Worm (Caenorhabditis elegans) whole organism, L3 larva: ENCODE measurements around the gene F02C9.1.

Experiments
- ZK546.5 ChIP-seq: sonication (generic microtip); optimal IDR thresholded peaks from 2 replicates; lab custom pipeline; 2017; ENCODE audit warnings: missing biosample characterization, missing genetic modification characterization
- aly-2 ChIP-seq: fragments of 150-350 bp; optimal IDR thresholded peaks from 2 replicates; lab custom pipeline; 2014; ENCODE audit warnings: missing biosample characterization, missing genetic modification characterization
- ama-1 ChIP-seq: fragments of 150-350 bp; optimal IDR thresholded peaks from 2 replicates; lab custom pipeline; 2018
- ceh-16 ChIP-seq: sonication (generic microtip); optimal IDR thresholded peaks from 2 replicates; lab custom pipeline; 2017; ENCODE audit warnings: missing biosample characterization, missing genetic modification characterization
- ceh-28 ChIP-seq: fragments of 150-350 bp; optimal IDR thresholded peaks from 2 replicates; lab custom pipeline; 2014; ENCODE audit warnings: missing biosample characterization, missing genetic modification reagents, missing genetic modification characterization
- ceh-82 ChIP-seq: fragments of 150-350 bp; optimal IDR thresholded peaks from 2 replicates; lab custom pipeline; 2014; ENCODE audit warnings: missing biosample characterization, missing genetic modification characterization
- ceh-9 ChIP-seq: sonication (generic microtip); optimal IDR thresholded peaks from 2 replicates; lab custom pipeline; 2018; ENCODE audit warnings: missing biosample characterization, missing genetic modification characterization
- daf-12 ChIP-seq: fragments of 150-350 bp; optimal IDR thresholded peaks from 2 replicates; lab custom pipeline; 2014; ENCODE audit warnings: missing biosample characterization, missing genetic modification reagents, missing genetic modification characterization
- egl-5 ChIP-seq: fragments of 150-350 bp; optimal IDR thresholded peaks from 2 replicates; lab custom pipeline; 2017; ENCODE audit warnings: missing biosample characterization, missing genetic modification reagents, missing genetic modification characterization, inconsistent platforms
- elt-2 ChIP-seq: sonication (generic microtip); optimal IDR thresholded peaks from 2 replicates; lab custom pipeline; 2016; ENCODE audit warnings: missing genetic modification reagents, mild to moderate bottlenecking, missing genetic modification characterization, missing compliant biosample characterization
- eor-1 ChIP-seq, 2 experiments: fragments of 150-350 bp; optimal IDR thresholded peaks; 2 replicates each; lab custom pipeline; 2014 to 2018; ENCODE audit warnings: missing biosample characterization in 2 of 2, missing genetic modification characterization in 2 of 2
- fkh-10 ChIP-seq: sonication (generic microtip); optimal IDR thresholded peaks from 2 replicates; lab custom pipeline; 2017; ENCODE audit warnings: missing biosample characterization, missing genetic modification reagents, missing genetic modification characterization
- fkh-2 ChIP-seq: fragments of 150-350 bp; optimal IDR thresholded peaks from 2 replicates; lab custom pipeline; 2014; ENCODE audit warnings: missing biosample characterization, missing genetic modification reagents, missing genetic modification characterization
- fos-1 ChIP-seq: fragments of 150-350 bp; optimal IDR thresholded peaks from 2 replicates; lab custom pipeline; 2014; ENCODE audit warnings: missing biosample characterization, missing genetic modification characterization
- lin-15B ChIP-seq: fragments of 150-350 bp; optimal IDR thresholded peaks from 2 replicates; lab custom pipeline; 2014; ENCODE audit warnings: missing biosample characterization, missing genetic modification characterization
- lsy-12 ChIP-seq: sonication (generic microtip); optimal IDR thresholded peaks from 2 replicates; lab custom pipeline; 2016; ENCODE audit warnings: mild to moderate bottlenecking, missing genetic modification characterization, missing compliant biosample characterization
- mdl-1 ChIP-seq: fragments of 150-350 bp; optimal IDR thresholded peaks from 2 replicates; lab custom pipeline; 2014; ENCODE audit warnings: missing biosample characterization, missing genetic modification characterization
- mml-1 ChIP-seq: fragments of 150-350 bp; sonication (generic microtip); optimal IDR thresholded peaks from 3 replicates; lab custom pipeline; 2014; ENCODE audit warnings: missing biosample characterization, missing genetic modification characterization
- nfya-1 ChIP-seq: sonication (generic microtip); optimal IDR thresholded peaks from 2 replicates; lab custom pipeline; 2017; ENCODE audit warnings: missing genetic modification characterization, mild to moderate bottlenecking, missing compliant biosample characterization, antibody characterized with exemption, moderate library complexity; ENCODE audit not compliant: insufficient read depth
- nhr-11 ChIP-seq: fragments of 150-350 bp; optimal IDR thresholded peaks from 2 replicates; lab custom pipeline; 2014; ENCODE audit warnings: missing biosample characterization, missing genetic modification characterization
- nhr-237 ChIP-seq: fragments of 150-350 bp; optimal IDR thresholded peaks from 2 replicates; lab custom pipeline; 2014; ENCODE audit warnings: missing biosample characterization, missing genetic modification characterization
- nhr-25 ChIP-seq: sonication (generic microtip); optimal IDR thresholded peaks from 2 replicates; lab custom pipeline; 2017; ENCODE audit warnings: missing biosample characterization, missing genetic modification characterization
- nhr-43 ChIP-seq: sonication (generic microtip); optimal IDR thresholded peaks from 2 replicates; lab custom pipeline; 2016; ENCODE audit warnings: mild to moderate bottlenecking, missing genetic modification characterization, missing compliant biosample characterization; ENCODE audit not compliant: poor library complexity, severe bottlenecking
- nhr-76 ChIP-seq: fragments of 150-350 bp; sonication (generic microtip); optimal IDR thresholded peaks from 5 replicates; lab custom pipeline; 2014; ENCODE audit warnings: missing biosample characterization, missing genetic modification characterization
- nhr-77 ChIP-seq: fragments of 150-350 bp; optimal IDR thresholded peaks from 2 replicates; lab custom pipeline; 2014; ENCODE audit warnings: missing biosample characterization, missing genetic modification characterization
- sea-2 ChIP-seq: fragments of 150-350 bp; sonication (generic microtip); optimal IDR thresholded peaks from 4 replicates; lab custom pipeline; 2014; ENCODE audit warnings: missing biosample characterization, missing genetic modification reagents, missing genetic modification characterization
- snpc-4 ChIP-seq: fragments of 150-350 bp; optimal IDR thresholded peaks from 2 replicates; lab custom pipeline; 2014; ENCODE audit warnings: missing biosample characterization, missing genetic modification characterization
- unc-39 ChIP-seq: sonication (generic microtip); optimal IDR thresholded peaks from 4 replicates; lab custom pipeline; 2017; ENCODE audit warnings: missing biosample characterization, missing genetic modification characterization
- unc-62 ChIP-seq: fragments of 150-350 bp; sonication (generic microtip); optimal IDR thresholded peaks from 4 replicates; lab custom pipeline; 2014; ENCODE audit warnings: missing biosample characterization, missing genetic modification reagents, missing genetic modification characterization
- zag-1 ChIP-seq: fragments of 150-350 bp; optimal IDR thresholded peaks from 2 replicates; lab custom pipeline; 2014; ENCODE audit warnings: missing biosample characterization, missing genetic modification characterization
- ztf-11 ChIP-seq: fragments of 150-350 bp; optimal IDR thresholded peaks from 2 replicates; lab custom pipeline; 2014; ENCODE audit warnings: missing biosample characterization, missing genetic modification characterization
- ztf-4 ChIP-seq: fragments of 150-350 bp; optimal IDR thresholded peaks from 2 replicates; lab custom pipeline; 2014; ENCODE audit warnings: missing biosample characterization, missing genetic modification characterization

F02C9.1 gene

ce11 chrV:3156786-3157185, 18.3 kb downstream of the F02C9.1 start, which contains the start of gene exh-1:
TSS of gene exh-1 (plus strand) at chrV:3157086.
- TF ChIP-seq nhr-76 (tag; lab: Kevin White, UChicago) (no peak), ztf-11 (tag; lab: Kevin White, UChicago) (no peak)

- TF ChIP-seq ztf-4 (no peak), eor-1 (tag; optimal IDR thresholded peaks at IDR 0.05; lab: Kevin White, UChicago) (no peak), ceh-9 (tag; lab: Kevin White, UChicago) (no peak), nhr-77 (tag; lab: Kevin White, UChicago) (no peak), ceh-28 (tag; lab: Kevin White, UChicago) (no peak), lin-15B (tag; lab: Kevin White, UChicago) (no peak), nhr-25 (tag; lab: Kevin White, UChicago) (no peak)
- TF ChIP-seq, all 47 proteins: peak for 0
These were observed 19.9 kb downstream of the F02C9.1 start for ce11 chrV:3158379-3158778.

ce11 chrV:3159252-3159651, 20.7 kb downstream of the F02C9.1 start, which contains the start of gene C36C5.12:
TSS of gene C36C5.12 (minus strand) at chrV:3159352.
- TF ChIP-seq fkh-2 (no peak), mml-1 (tag; lab: Kevin White, UChicago) (no peak), egl-5 (tag; lab: Kevin White, UChicago) (no peak), zag-1 (tag; lab: Kevin White, UChicago) (no peak), ceh-82 (no peak), fkh-10 (GFP tag; lab: Kevin White, UChicago) (no peak), nhr-11 (no peak), snpc-4 (tag; lab: Kevin White, UChicago) (no peak), ztf-4 (no peak), lsy-12 (tag; lab: Kevin White, UChicago) (no peak), sea-2 (GFP tag; lab: Kevin White, UChicago) (no peak), ceh-9 (tag; lab: Kevin White, UChicago) (no peak), nhr-25 (tag; lab: Kevin White, UChicago) (no peak), nhr-77 (tag; lab: Kevin White, UChicago) (no peak)
- TF ChIP-seq, all 47 proteins: peak for 0

- no peak for TF ChIP-seq unc-62 (GFP tag; lab: Kevin White, UChicago)
These were observed 23.8 kb downstream of the F02C9.1 start for ce11 chrV:3162299-3162698.

- TF ChIP-seq ceh-9 (tag; lab: Kevin White, UChicago) (no peak), ceh-82 (no peak), unc-39 (tag; lab: Kevin White, UChicago) (no peak), ztf-11 (tag; lab: Kevin White, UChicago) (no peak), daf-12 (tag; lab: Kevin White, UChicago) (no peak), ZK546.5 (tag; lab: Kevin White, UChicago) (no peak), nhr-43 (no peak), lin-15B (tag; lab: Kevin White, UChicago) (no peak), ztf-4 (no peak), nfya-1 (tag; lab: Kevin White, UChicago) (no peak), mdl-1 (tag; lab: Kevin White, UChicago) (no peak), nhr-77 (tag; lab: Kevin White, UChicago) (no peak), ceh-16 (no peak), elt-2 (no peak), fos-1 (tag; lab: Kevin White, UChicago) (no peak)
These were observed 24.6 kb downstream of the F02C9.1 start for ce11 chrV:3163143-3163542.

ce11 chrV:3165438-3165837, 26.9 kb downstream of the F02C9.1 start, which contains the start of gene C36C5.14:
TSS of gene C36C5.14 (minus strand) at chrV:3165538.
- TF ChIP-seq ZK546.5 (tag; lab: Kevin White, UChicago): no peak

ce11 chrV:3166260-3166659, 27.8 kb downstream of the F02C9.1 start, which contains the start of gene C36C5.4:
TSS of gene C36C5.4 (plus strand) at chrV:3166560.
- TF ChIP-seq ama-1 (no peak), ceh-9 (tag; lab: Kevin White, UChicago) (no peak), aly-2 (tag; lab: Kevin White, UChicago) (no peak), ztf-11 (tag; lab: Kevin White, UChicago) (no peak), ceh-16 (no peak), ztf-4 (no peak), sea-2 (GFP tag; lab: Kevin White, UChicago) (no peak), nhr-237 (tag; lab: Kevin White, UChicago) (no peak), eor-1 (tag; optimal IDR thresholded peaks at IDR 0.05; lab: Kevin White, UChicago) (no peak)
